Worm (Caenorhabditis elegans): ENCODE results near the gene smg-7.

DNA sequence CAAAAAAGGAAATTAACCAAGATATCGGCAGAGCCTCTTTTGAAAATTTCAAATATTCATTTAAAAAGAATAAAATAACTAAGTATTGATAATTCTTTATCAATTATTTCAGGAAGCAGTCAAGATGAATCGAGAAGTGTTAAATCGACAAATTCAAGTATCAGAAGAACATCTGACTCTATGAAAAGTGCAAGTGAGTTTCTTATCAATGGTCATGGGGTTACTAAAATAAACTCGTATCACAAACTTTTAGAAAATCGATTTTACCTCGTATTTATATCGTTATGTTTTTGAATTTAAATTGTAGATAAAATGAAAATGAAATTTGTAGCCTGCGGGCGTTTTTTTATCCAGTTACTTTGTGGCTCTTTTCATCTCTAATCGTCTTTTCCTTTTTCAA, 29.3 kb upstream of the smg-7 start:
- TF ChIP-seq attf-3 (GFP tag; conservative IDR thresholded peaks at IDR 0.05) (no peak), atf-7 (tag; optimal IDR thresholded peaks at IDR 0.05) (no peak), repo-1 (tag; optimal IDR thresholded peaks at IDR 0.05) (no peak), snpc-4 (GFP tag; optimal IDR thresholded peaks at IDR 0.05) (no peak), snpc-4 (tag; optimal IDR thresholded peaks at IDR 0.05) (no peak), nfya-1 (tag; optimal IDR thresholded peaks at IDR 0.05; ENCODE audit: borderline replicate concordance, insufficient read depth) (no peak), nhr-27 (tag; optimal IDR thresholded peaks at IDR 0.05) (no peak), D2030.7 (GFP tag; IDR thresholded peaks at IDR 0.05) (no peak), unc-130 (GFP tag; optimal IDR thresholded peaks at IDR 0.05) (no peak), ama-1 (optimal IDR thresholded peaks at IDR 0.05) (no peak), ama-1 (GFP tag; optimal IDR thresholded peaks at IDR 0.05) (no peak)

Data from whole organism, young adult.